Fruit fly (Drosophila melanogaster) S2 (cell line): ENCODE data around the gene CG34287.

Source experiments
- CG8478 ChIP-seq: fragments of >200 bp; optimal IDR thresholded peaks from 2 replicates; lab custom pipeline; 2018
- CTCF ChIP-seq, 2 experiments: fragments of >200 bp; optimal IDR thresholded peaks; 2 replicates each; lab custom pipeline; 2018

dm6 chr3R:5856215-5856614 lies 3.1 kb downstream of the CG34287 start, which contains the start of the genes disp and ECSIT:
- TF ChIP-seq CTCF (optimal IDR thresholded peaks at IDR 0.05; lab: Kevin White, UChicago) (peak in 1 of 2 experiments; percentile 47), CG8478 (lab: Kevin White, UChicago) (no peak)
